Fruit fly (Drosophila melanogaster): Measurements from ENCODE around the gene Pitslre.

Gene Pitslre

DNA sequence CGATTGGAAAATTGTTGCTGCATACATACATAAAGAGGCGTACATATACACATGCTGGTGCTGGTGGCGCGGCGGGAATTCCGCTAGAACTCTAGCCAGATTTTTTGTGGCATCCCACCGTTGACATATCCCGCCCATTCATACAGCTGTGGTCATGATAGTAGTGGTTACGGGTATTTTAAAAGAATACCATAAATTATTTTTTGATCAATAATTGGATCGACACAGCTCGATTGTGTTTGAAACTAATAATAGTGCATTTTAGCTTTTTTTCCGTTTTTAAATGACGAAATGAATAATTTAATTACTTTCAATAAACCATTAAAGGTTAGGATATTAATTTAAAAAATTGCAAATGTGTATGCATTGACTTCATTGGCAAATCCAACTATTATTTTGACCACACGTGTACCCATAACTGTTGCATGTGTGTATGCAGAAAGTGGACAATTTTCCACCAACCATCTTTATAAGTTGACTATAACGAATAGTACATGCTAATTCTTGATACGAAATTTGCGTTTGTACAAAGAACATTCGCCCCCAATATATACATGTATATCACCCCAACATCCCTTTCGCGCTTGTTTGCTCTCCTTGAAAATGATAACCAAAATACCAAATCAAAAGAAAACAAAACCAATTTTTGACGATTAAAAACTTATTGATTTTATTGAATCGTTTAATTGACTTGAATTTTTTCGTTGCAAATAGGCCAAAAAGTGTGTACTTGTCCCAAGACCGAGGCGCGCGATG, 741 bp downstream of the Pitslre start (continued):
- TF ChIP-seq Poxn (GFP tag; IDR thresholded peaks at IDR 0.05) (no peak), CG8359 (GFP tag; optimal IDR thresholded peaks at IDR 0.05; ENCODE audit: borderline replicate concordance) (peak; percentile 30), ems (GFP tag; optimal IDR thresholded peaks at IDR 0.05) (peak; percentile 63), Dek (tag; optimal IDR thresholded peaks at IDR 0.05) (peak; percentile 78), fd3F (GFP tag; optimal IDR thresholded peaks at IDR 0.05) (peak; percentile 75), chm (GFP tag; IDR thresholded peaks at IDR 0.05) (peak; percentile 86), Hsf (GFP tag; optimal IDR thresholded peaks at IDR 0.05) (peak; percentile 81), Mad (GFP tag; optimal IDR thresholded peaks at IDR 0.05) (peak; percentile 55), CG17359 (tag; optimal IDR thresholded peaks at IDR 0.05) (peak; percentile 86), dmrt11E (tag; optimal IDR thresholded peaks at IDR 0.05) (peak; percentile 70), CG10366 (GFP tag; IDR thresholded peaks at IDR 0.05) (peak; percentile 80), Fer2 (tag; optimal IDR thresholded peaks at IDR 0.05) (peak; percentile 18), Hmr (GFP tag; optimal IDR thresholded peaks at IDR 0.05) (peak; percentile 84), trh (GFP tag; optimal IDR thresholded peaks at IDR 0.05) (peak; percentile 16), so (GFP tag; IDR thresholded peaks at IDR 0.05) (peak; percentile 82; the same call in 2 of the 3 replicates), CG15514 (GFP tag; optimal IDR thresholded peaks at IDR 0.05) (peak; percentile 72), Taf1 (GFP tag; IDR thresholded peaks at IDR 0.05) (0 out of 2 replicates have a peak, but pooled peaks have one; percentile 13), cad (GFP tag; optimal IDR thresholded peaks at IDR 0.05) (no peak), Sox100B (GFP tag; optimal IDR thresholded peaks at IDR 0.05) (no peak), Ets97D (GFP tag; optimal IDR thresholded peaks at IDR 0.05) (peak; percentile 24), dysf (GFP tag; IDR thresholded peaks at IDR 0.05) (peak; percentile 81), CG1603 (tag; optimal IDR thresholded peaks at IDR 0.05) (peak; percentile 86), Side (GFP tag; optimal IDR thresholded peaks at IDR 0.05) (peak; percentile 49), CG9437 (GFP tag; optimal IDR thresholded peaks at IDR 0.05) (peak; percentile 39), CG1602 (GFP tag; optimal IDR thresholded peaks at IDR 0.05) (peak; percentile 73), D19A (tag; optimal IDR thresholded peaks at IDR 0.05) (peak; percentile 73), knrl (GFP tag; IDR thresholded peaks at IDR 0.05; ENCODE audit: partially characterized antibody) (no peak), tna (GFP tag; IDR thresholded peaks at IDR 0.05; ENCODE audit: partially characterized antibody) (no peak), nerfin-1 (tag; optimal IDR thresholded peaks at IDR 0.05) (peak; percentile 49), unc-4 (GFP tag; IDR thresholded peaks at IDR 0.05; ENCODE audit: partially characterized antibody) (no peak; the same call in 1 of the 2 replicates), h (optimal IDR thresholded peaks at IDR 0.05) (no peak), en (GFP tag; optimal IDR thresholded peaks at IDR 0.05) (peak; percentile 16), CG11093 (GFP tag; IDR thresholded peaks at IDR 0.05) (peak; percentile 49; the same call in 1 of the 3 replicates), CG32767 (GFP tag; IDR thresholded peaks at IDR 0.05) (peak; percentile 73), al (GFP tag; IDR thresholded peaks at IDR 0.05) (peak; percentile 55; the same call in 1 of the 2 replicates), Eip74EF (GFP tag; optimal IDR thresholded peaks at IDR 0.05) (peak in 1 of 2 experiments; percentile 75), yki (optimal IDR thresholded peaks at IDR 0.05) (no peak), Oli (tag; optimal IDR thresholded peaks at IDR 0.05) (peak; percentile 76), p53 (GFP tag; optimal IDR thresholded peaks at IDR 0.05) (no peak), C15 (GFP tag; IDR thresholded peaks at IDR 0.05) (0 out of 3 replicates have a peak, but pooled peaks have one; percentile 38), HmgZ (tag; optimal IDR thresholded peaks at IDR 0.05) (peak; percentile 63), amos (GFP tag; IDR thresholded peaks at IDR 0.05; ENCODE audit: partially characterized antibody) (no peak), bsh (GFP tag; optimal IDR thresholded peaks at IDR 0.05) (peak; percentile 2 to 82), Mes4 (GFP tag; optimal IDR thresholded peaks at IDR 0.05) (peak; percentile 24), CG16863 (GFP tag; optimal IDR thresholded peaks at IDR 0.05) (peak; percentile 58), z (GFP tag; IDR thresholded peaks at IDR 0.05) (no peak), CG10147 (GFP tag; optimal IDR thresholded peaks at IDR 0.05) (peak; percentile 55), CG14441 (GFP tag; IDR thresholded peaks at IDR 0.05) (peak; percentile 81), CG4854 (GFP tag; optimal IDR thresholded peaks at IDR 0.05) (peak; percentile 66)

Measured in whole organism, embryonic.